Fruit fly (Drosophila melanogaster) whole organism, prepupa: ENCODE measurements around the gene CG32161.

Experiments
- CG10631 ChIP-seq: fragments of 200-800 bp; sonication (Bioruptor generic); optimal IDR thresholded peaks from 2 replicates; lab custom pipeline; 2016; ENCODE audit warnings: missing biosample characterization, missing genetic modification characterization
- CG10669 ChIP-seq: fragments of 200-800 bp; sonication (Bioruptor generic); optimal IDR thresholded peaks from 3 replicates; lab custom pipeline; 2018; ENCODE audit warnings: missing biosample characterization, mild to moderate bottlenecking, missing genetic modification characterization, moderate library complexity
- CG11902 ChIP-seq: fragments of 200-800 bp; sonication (Bioruptor generic); optimal IDR thresholded peaks from 3 replicates; lab custom pipeline; 2016; ENCODE audit warnings: missing biosample characterization, missing genetic modification characterization
- CG15336 ChIP-seq: fragments of 200-800 bp; sonication (Bioruptor generic); IDR thresholded peaks from 2 replicates; pipeline ENCODE4 v1.3.6; 2022; ENCODE audit warnings: missing biosample characterization, missing genetic modification characterization
- CG1621 ChIP-seq: fragments of 200-800 bp; sonication (Bioruptor generic); optimal IDR thresholded peaks from 3 replicates; lab custom pipeline; 2018; ENCODE audit warnings: missing biosample characterization, mild to moderate bottlenecking, missing genetic modification characterization
- CG16779 ChIP-seq: fragments of 200-800 bp; sonication (Bioruptor generic); optimal IDR thresholded peaks from 3 replicates; lab custom pipeline; 2017; ENCODE audit warnings: missing biosample characterization, mild to moderate bottlenecking, missing genetic modification characterization
- CG3032 ChIP-seq: fragments of 200-800 bp; optimal IDR thresholded peaks from 2 replicates; lab custom pipeline; 2019; ENCODE audit warnings: missing biosample characterization, mild to moderate bottlenecking, missing genetic modification characterization, moderate library complexity
- CG31627 ChIP-seq: fragments of 200-800 bp; sonication (Bioruptor generic); optimal IDR thresholded peaks from 3 replicates; lab custom pipeline; 2016; ENCODE audit warnings: missing biosample characterization, missing genetic modification characterization
- CG34406 ChIP-seq: fragments of 200-800 bp; sonication (Bioruptor generic); optimal IDR thresholded peaks from 3 replicates; lab custom pipeline; 2016; ENCODE audit warnings: missing biosample characterization, missing genetic modification characterization
- CG4318 ChIP-seq: fragments of 200-800 bp; sonication (Bioruptor generic); optimal IDR thresholded peaks from 3 replicates; lab custom pipeline; 2017; ENCODE audit warnings: missing biosample characterization, mild to moderate bottlenecking, missing genetic modification characterization
- CG6163 ChIP-seq: fragments of 200-800 bp; sonication (Bioruptor generic); IDR thresholded peaks from 3 replicates; pipeline ENCODE4 v1.3.6; 2022; ENCODE audit warnings: missing biosample characterization, missing genetic modification characterization
- CG6808 ChIP-seq: fragments of 200-800 bp; sonication (Bioruptor generic); optimal IDR thresholded peaks from 3 replicates; lab custom pipeline; 2017; ENCODE audit warnings: missing biosample characterization, missing genetic modification characterization, mild to moderate bottlenecking, moderate library complexity, missing genetic modification reagents
- CG8319 ChIP-seq: fragments of 200-800 bp; sonication (Bioruptor generic); optimal IDR thresholded peaks from 3 replicates; lab custom pipeline; 2016; ENCODE audit warnings: missing biosample characterization, missing genetic modification characterization
- CG8632 ChIP-seq: fragments of 200-800 bp; sonication (Bioruptor generic); optimal IDR thresholded peaks from 3 replicates; lab custom pipeline; 2016; ENCODE audit warnings: missing biosample characterization, missing genetic modification characterization
- CG9139 ChIP-seq: fragments of 200-800 bp; sonication (Bioruptor generic); optimal IDR thresholded peaks from 3 replicates; lab custom pipeline; 2017; ENCODE audit warnings: missing biosample characterization, mild to moderate bottlenecking, missing genetic modification characterization
- Eip75B ChIP-seq: fragments of 200-800 bp; sonication (Bioruptor generic); optimal IDR thresholded peaks from 3 replicates; lab custom pipeline; 2016; ENCODE audit warnings: missing biosample characterization, missing genetic modification characterization
- Eip78C ChIP-seq: fragments of 200-800 bp; sonication (Bioruptor generic); peaks from one replicate; lab custom pipeline; 2016; ENCODE audit warnings: missing biosample characterization, missing genetic modification characterization
- Eip93F ChIP-seq: fragments of 200-800 bp; sonication (Bioruptor generic); optimal IDR thresholded peaks from 2 replicates; lab custom pipeline; 2016; ENCODE audit warnings: missing biosample characterization, mild to moderate bottlenecking, missing genetic modification characterization
- Gug ChIP-seq: fragments of 200-800 bp; sonication (Bioruptor generic); IDR thresholded peaks from 2 replicates; pipeline ENCODE4 v1.3.6; 2022; ENCODE audit warnings: missing biosample characterization, missing genetic modification characterization
- Hr4 ChIP-seq: fragments of 200-800 bp; sonication (Bioruptor generic); optimal IDR thresholded peaks from 3 replicates; lab custom pipeline; 2016; ENCODE audit warnings: missing biosample characterization, missing genetic modification characterization
- Met ChIP-seq: fragments of 200-800 bp; sonication (Bioruptor generic); optimal IDR thresholded peaks from 3 replicates; lab custom pipeline; 2016; ENCODE audit warnings: missing biosample characterization, missing genetic modification characterization
- Smox ChIP-seq: fragments of 200-800 bp; sonication (Bioruptor generic); optimal IDR thresholded peaks from 3 replicates; lab custom pipeline; 2016; ENCODE audit warnings: missing biosample characterization, missing genetic modification characterization
- Sox102F ChIP-seq: fragments of 200-800 bp; sonication (Bioruptor generic); optimal IDR thresholded peaks from 2 replicates; lab custom pipeline; 2016; ENCODE audit warnings: missing biosample characterization, mild to moderate bottlenecking, missing genetic modification characterization
- Sox14 ChIP-seq: fragments of 200-800 bp; sonication (Bioruptor generic); optimal IDR thresholded peaks from 3 replicates; lab custom pipeline; 2016; ENCODE audit warnings: missing biosample characterization, missing genetic modification characterization
- Sox15 ChIP-seq: fragments of 200-800 bp; sonication (Bioruptor generic); optimal IDR thresholded peaks from 3 replicates; lab custom pipeline; 2016; ENCODE audit warnings: missing biosample characterization, missing genetic modification characterization
- achi ChIP-seq: fragments of 200-800 bp; sonication (Bioruptor generic); optimal IDR thresholded peaks from 3 replicates; lab custom pipeline; 2016; ENCODE audit warnings: missing biosample characterization, missing genetic modification characterization
- acj6 ChIP-seq: fragments of 200-800 bp; sonication (Bioruptor generic); optimal IDR thresholded peaks from 3 replicates; lab custom pipeline; 2016; ENCODE audit warnings: missing biosample characterization, missing genetic modification characterization
- cyc ChIP-seq: fragments of 200-800 bp; sonication (Bioruptor generic); optimal IDR thresholded peaks from 3 replicates; lab custom pipeline; 2016; ENCODE audit warnings: missing biosample characterization, missing genetic modification characterization
- dac ChIP-seq: fragments of 200-800 bp; sonication (Bioruptor generic); optimal IDR thresholded peaks from 2 replicates; lab custom pipeline; 2017; ENCODE audit warnings: missing biosample characterization, mild to moderate bottlenecking, missing genetic modification characterization
- dsx ChIP-seq: fragments of 200-800 bp; optimal IDR thresholded peaks from 3 replicates; lab custom pipeline; 2019; ENCODE audit warnings: missing biosample characterization, mild to moderate bottlenecking, missing genetic modification characterization, moderate library complexity; ENCODE audit not compliant: poor library complexity, severe bottlenecking
- eg ChIP-seq: fragments of 200-800 bp; sonication (Bioruptor generic); IDR thresholded peaks from 3 replicates; pipeline ENCODE4 v1.3.6; 2022; ENCODE audit warnings: missing biosample characterization, missing genetic modification characterization
- esn ChIP-seq: fragments of 200-800 bp; sonication (Bioruptor generic); optimal IDR thresholded peaks from 2 replicates; lab custom pipeline; 2016; ENCODE audit warnings: missing biosample characterization, mild to moderate bottlenecking, missing genetic modification characterization, moderate library complexity
- fd59A ChIP-seq: fragments of 200-800 bp; sonication (Bioruptor generic); optimal IDR thresholded peaks from 2 replicates; lab custom pipeline; 2017; ENCODE audit warnings: missing biosample characterization, mild to moderate bottlenecking, missing genetic modification characterization, missing genetic modification reagents
- fkh ChIP-seq: fragments of 200-800 bp; sonication (Bioruptor generic); optimal IDR thresholded peaks from 3 replicates; lab custom pipeline; 2017; ENCODE audit warnings: missing biosample characterization, mild to moderate bottlenecking, missing genetic modification characterization, moderate library complexity
- lz ChIP-seq: fragments of 200-800 bp; sonication (Bioruptor generic); optimal IDR thresholded peaks from 3 replicates; lab custom pipeline; 2016; ENCODE audit warnings: missing biosample characterization, missing genetic modification characterization
- salr ChIP-seq, 2 experiments: fragments of 200-800 bp; sonication (Bioruptor generic); optimal IDR thresholded peaks; 3 replicates each; lab custom pipeline; 2016 to 2018; ENCODE audit warnings: missing biosample characterization in 2 of 2, missing genetic modification characterization in 2 of 2, mild to moderate bottlenecking in 1 of 2
- spab ChIP-seq: fragments of 200-800 bp; sonication (Bioruptor generic); optimal IDR thresholded peaks from 2 replicates; lab custom pipeline; 2017; ENCODE audit warnings: missing biosample characterization, mild to moderate bottlenecking, missing genetic modification characterization, missing genetic modification reagents
- ss ChIP-seq, 2 experiments: fragments of 200-800 bp; sonication (Bioruptor generic); optimal IDR thresholded peaks; 2 replicates in 1 of 2; 3 replicates in 1 of 2; lab custom pipeline; 2017 to 2018; ENCODE audit warnings: mild to moderate bottlenecking in 2 of 2, missing biosample characterization in 2 of 2, missing genetic modification characterization in 2 of 2, moderate library complexity in 1 of 2
- svp ChIP-seq: fragments of 200-800 bp; sonication (Bioruptor generic); peaks from one replicate; lab custom pipeline; 2016; ENCODE audit warnings: missing biosample characterization, missing genetic modification characterization
- vri ChIP-seq: fragments of 200-800 bp; sonication (Bioruptor generic); optimal IDR thresholded peaks from 3 replicates; lab custom pipeline; 2016; ENCODE audit warnings: missing biosample characterization, mild to moderate bottlenecking, missing genetic modification characterization

The CG32161 gene

DNA sequence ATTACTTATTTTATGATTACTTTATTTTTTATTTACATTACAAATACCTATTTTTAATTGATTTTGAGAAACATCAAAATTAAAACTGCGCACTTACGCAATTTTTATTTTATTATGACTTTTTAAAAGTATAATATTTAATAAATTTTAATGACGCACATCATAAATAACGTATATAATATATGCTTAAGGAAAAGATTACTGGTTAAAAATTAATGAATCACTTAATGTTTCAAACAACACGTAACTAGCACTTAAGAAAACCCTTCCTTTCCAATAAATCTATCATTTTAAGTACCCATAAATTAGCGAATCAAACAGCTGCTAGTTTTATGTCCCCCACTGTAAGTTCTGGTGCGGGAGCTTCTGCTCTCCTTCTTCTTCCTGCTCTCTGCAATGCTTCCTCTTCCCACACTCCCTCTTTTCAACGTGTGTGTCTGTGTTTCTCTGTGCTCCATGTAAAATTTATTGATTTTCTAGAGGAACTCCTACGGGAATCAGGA lies 39.2 kb upstream of the CG32161 start (continued):
- peak; percentile 93 for TF ChIP-seq spab (GFP tag; lab: Kevin White, UChicago)
- TF ChIP-seq dsx (GFP tag; lab: Kevin White, UChicago): peak; percentile 82
- TF ChIP-seq Gug: 0 out of 2 replicates have a peak, but pooled peaks have one; percentile 22
- peak; percentile 57 for TF ChIP-seq CG31627 (GFP tag; lab: Kevin White, UChicago)
- peak; percentile 8 for TF ChIP-seq vri (GFP tag; lab: Kevin White, UChicago)
- TF ChIP-seq CG9139 (GFP tag; lab: Kevin White, UChicago): peak; percentile 72
- TF ChIP-seq fd59A (GFP tag; lab: Kevin White, UChicago): peak; percentile 93
- peak; percentile 87 for TF ChIP-seq acj6 (GFP tag; lab: Kevin White, UChicago)
- peak; percentile 84 for TF ChIP-seq CG34406 (GFP tag; lab: Kevin White, UChicago)
- TF ChIP-seq Eip75B (GFP tag; lab: Kevin White, UChicago): peak; percentile 7
- peak; percentile 25 to 92 for TF ChIP-seq salr (GFP tag; optimal IDR thresholded peaks at IDR 0.05; lab: Kevin White, UChicago)
- TF ChIP-seq fkh: no peak
- peak; percentile 37 for TF ChIP-seq Sox14 (GFP tag; lab: Kevin White, UChicago)
- peak; percentile 84 to 91 for TF ChIP-seq ss (GFP tag; optimal IDR thresholded peaks at IDR 0.05; lab: Kevin White, UChicago)
- TF ChIP-seq CG16779 (tag; lab: Kevin White, UChicago): peak; percentile 84
- TF ChIP-seq CG6163 (GFP tag; lab: Robert Waterston, UW): peak; percentile 66; the same call in 1 of the 3 replicates
- peak; percentile 76 for TF ChIP-seq CG10669 (GFP tag; lab: Kevin White, UChicago)
- TF ChIP-seq Hr4: peak; percentile 66
- peak; percentile 38 for TF ChIP-seq dac (GFP tag; lab: Kevin White, UChicago)
- TF ChIP-seq Sox15 (GFP tag; lab: Kevin White, UChicago): peak; percentile 64
- peak; percentile 64; the same call in 2 of the 3 replicates for TF ChIP-seq eg (GFP tag; lab: Robert Waterston, UW)
- peak; percentile 53 for TF ChIP-seq CG1621
- peak; percentile 68 for TF ChIP-seq Met
- TF ChIP-seq CG10631: peak; percentile 89
- TF ChIP-seq svp (GFP tag; lab: Kevin White, UChicago): no peak
- TF ChIP-seq, all 60 proteins: peak for 55

DNA sequence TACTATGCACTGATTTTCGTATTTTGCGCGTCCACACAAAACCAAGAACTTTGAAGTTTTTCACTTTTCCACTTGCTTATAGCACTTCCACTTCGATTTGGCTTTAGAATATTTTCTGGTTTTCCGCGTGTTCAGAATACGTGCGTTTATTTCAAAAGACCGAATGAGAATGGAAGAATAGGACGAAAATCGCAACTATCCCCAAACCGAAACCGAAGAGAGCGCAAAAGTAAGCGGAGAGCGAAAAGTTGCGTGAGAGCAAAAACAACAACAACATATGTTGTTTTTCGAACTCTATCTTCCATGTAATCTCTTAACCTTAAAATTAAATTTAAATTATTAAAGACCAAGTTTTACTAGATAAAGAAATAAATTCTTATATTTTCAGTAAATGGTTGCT lies 38.5 kb upstream of the CG32161 start, which contains the start of gene CG9674:
Gene CG9674, minus strand, starts transcription at position 174 of the 400 bp plus-strand sequence.
- TF ChIP-seq Eip78C (peak; percentile 20), CG9139 (GFP tag; lab: Kevin White, UChicago) (peak; percentile 14), vri (GFP tag; lab: Kevin White, UChicago) (no peak), Eip75B (GFP tag; lab: Kevin White, UChicago) (no peak), CG11902 (GFP tag; lab: Kevin White, UChicago) (no peak), CG6808 (GFP tag; lab: Kevin White, UChicago) (no peak), ss (GFP tag; optimal IDR thresholded peaks at IDR 0.05; lab: Kevin White, UChicago) (peak; percentile 22 to 25)

DNA sequence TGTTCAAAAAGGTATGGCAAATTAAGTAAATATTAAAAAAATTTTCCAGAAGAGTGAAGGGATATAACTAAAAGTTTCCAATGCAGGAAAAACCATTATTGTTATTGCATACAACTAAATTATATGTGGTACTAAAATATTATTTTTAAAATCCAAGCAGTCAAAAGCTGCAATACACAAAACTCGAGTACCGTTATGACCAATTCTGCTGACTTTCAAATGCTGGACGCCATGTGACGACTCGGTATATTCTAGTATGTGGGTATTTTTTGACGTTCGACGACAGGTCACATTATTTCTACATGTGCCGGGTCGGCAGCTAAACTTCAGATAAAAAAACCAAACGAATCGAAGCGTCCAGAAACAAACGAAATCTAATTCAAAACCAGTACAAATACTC lies 37.9 kb upstream of the CG32161 start:
- TF ChIP-seq esn (GFP tag; lab: Kevin White, UChicago): no peak
- TF ChIP-seq fkh: peak; percentile 4
- TF ChIP-seq Sox14 (GFP tag; lab: Kevin White, UChicago): peak; percentile 90
- no peak for TF ChIP-seq CG1621
- TF ChIP-seq eg (GFP tag; lab: Robert Waterston, UW): 0 out of 3 replicates have a peak, but pooled peaks have one; percentile 19
- peak; percentile 26 for TF ChIP-seq CG31627 (GFP tag; lab: Kevin White, UChicago)

DNA sequence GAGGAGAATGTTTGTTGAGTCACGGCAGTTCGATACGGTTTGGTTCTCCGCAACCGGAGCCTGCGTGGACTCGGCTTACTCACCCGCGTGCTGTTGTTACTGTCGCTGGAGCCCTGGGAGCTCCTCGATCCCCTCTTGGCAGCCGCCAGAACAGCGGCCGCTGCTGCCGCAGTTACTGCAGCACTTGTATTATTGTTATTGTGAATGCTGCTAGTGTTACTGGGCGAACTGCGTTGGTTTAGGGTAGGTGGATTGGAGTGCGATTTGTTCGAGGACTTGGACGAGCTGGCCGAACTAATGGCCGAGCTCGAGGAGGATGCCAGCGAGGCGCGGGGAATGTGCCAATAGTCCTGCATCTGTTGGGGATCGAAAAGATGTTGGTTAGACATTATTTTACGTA lies 35.5 kb upstream of the CG32161 start:
- TF ChIP-seq CG31627 (GFP tag; lab: Kevin White, UChicago) (no peak), CG3032 (no peak)

DNA sequence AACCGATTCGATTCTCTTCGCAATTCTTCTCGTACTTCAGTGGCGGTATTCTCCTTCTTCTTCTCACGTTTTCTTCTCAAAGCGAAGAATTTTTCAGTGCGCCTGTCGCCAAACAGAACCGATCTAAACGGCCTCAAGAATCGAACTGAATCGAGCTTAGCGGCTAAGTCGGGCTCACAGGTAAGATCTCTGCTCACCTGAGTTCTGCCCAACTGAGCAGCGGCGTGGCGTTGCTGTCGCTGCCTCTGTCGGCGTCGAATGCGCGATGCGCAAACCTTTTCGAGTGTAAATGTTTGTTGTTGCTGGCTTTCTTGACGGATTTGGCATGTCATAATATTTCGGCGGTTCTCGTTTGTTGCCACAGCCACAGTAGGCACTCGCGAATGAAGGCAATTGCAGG lies 34.1 kb upstream of the CG32161 start:
- peak; percentile 11 for TF ChIP-seq lz (GFP tag; lab: Kevin White, UChicago)
- TF ChIP-seq Gug: 0 out of 2 replicates have a peak, but pooled peaks have one; percentile 18
- no peak for TF ChIP-seq Sox15 (GFP tag; lab: Kevin White, UChicago)
- TF ChIP-seq CG15336: no peak
- TF ChIP-seq fkh: no peak
- no peak for TF ChIP-seq Eip93F (GFP tag; lab: Kevin White, UChicago)
- no peak for TF ChIP-seq CG34406 (GFP tag; lab: Kevin White, UChicago)
- TF ChIP-seq CG4318: no peak
- TF ChIP-seq achi: no peak
- TF ChIP-seq CG9139 (GFP tag; lab: Kevin White, UChicago): no peak
- TF ChIP-seq CG6163 (GFP tag; lab: Robert Waterston, UW): no peak
- no peak for TF ChIP-seq Sox102F (GFP tag; lab: Kevin White, UChicago)
- TF ChIP-seq Eip75B (GFP tag; lab: Kevin White, UChicago): no peak
- peak; percentile 28 for TF ChIP-seq vri (GFP tag; lab: Kevin White, UChicago)
- no peak for TF ChIP-seq Met
- TF ChIP-seq CG8632 (GFP tag; lab: Kevin White, UChicago): no peak
- no peak for TF ChIP-seq CG10631
- TF ChIP-seq fd59A (GFP tag; lab: Kevin White, UChicago): no peak
- TF ChIP-seq CG8319: no peak
- TF ChIP-seq Smox (GFP tag; lab: Kevin White, UChicago): no peak
- TF ChIP-seq cyc: peak; percentile 19
